Worm (Caenorhabditis elegans): ENCODE data around the gene grl-23.

ce11 chrV:12531084-12531483 lies 45.6 kb downstream of the grl-23 start:
- TF ChIP-seq mdl-1 (tag; optimal IDR thresholded peaks at IDR 0.05) (no peak), nhr-76 (tag; optimal IDR thresholded peaks at IDR 0.05) (no peak)
